Fruit fly (Drosophila melanogaster) whole organism, pupa: ENCODE results near the gene CG45084.

ENCODE experiments used
- CG14655 ChIP-seq: fragments of 200-800 bp; sonication (Bioruptor generic); optimal IDR thresholded peaks from 3 replicates; lab custom pipeline; 2017; ENCODE audit warnings: mild to moderate bottlenecking, missing biosample characterization, missing genetic modification reagents, missing genetic modification characterization
- CG15710 ChIP-seq: fragments of 200-800 bp; sonication (Bioruptor generic); optimal IDR thresholded peaks from 2 replicates; lab custom pipeline; 2018; ENCODE audit warnings: missing biosample characterization, mild to moderate bottlenecking, missing genetic modification characterization, moderate library complexity
- CG32121 ChIP-seq: fragments of 200-800 bp; sonication (Bioruptor generic); IDR thresholded peaks from 2 replicates; pipeline ENCODE4 v1.3.6; 2022; ENCODE audit warnings: missing biosample characterization, missing genetic modification characterization
- D1 ChIP-seq: fragments of 200-800 bp; sonication (Bioruptor generic); optimal IDR thresholded peaks from 2 replicates; lab custom pipeline; 2018; ENCODE audit warnings: missing biosample characterization, mild to moderate bottlenecking, missing genetic modification characterization, moderate library complexity
- EcR ChIP-seq: fragments of 200-800 bp; sonication (Bioruptor generic); optimal IDR thresholded peaks from 3 replicates; lab custom pipeline; 2019; ENCODE audit warnings: missing biosample characterization, missing genetic modification characterization, mild to moderate bottlenecking, moderate library complexity, missing genetic modification reagents
- Ets98B ChIP-seq: fragments of 200-800 bp; sonication (Bioruptor generic); IDR thresholded peaks from 2 replicates; pipeline ENCODE4 v1.3.6; 2022; ENCODE audit warnings: missing biosample characterization, missing genetic modification characterization
- Pif1A ChIP-seq: fragments of 200-800 bp; sonication (Bioruptor generic); optimal IDR thresholded peaks from 3 replicates; lab custom pipeline; 2016; ENCODE audit warnings: missing biosample characterization, missing genetic modification characterization

DNA sequence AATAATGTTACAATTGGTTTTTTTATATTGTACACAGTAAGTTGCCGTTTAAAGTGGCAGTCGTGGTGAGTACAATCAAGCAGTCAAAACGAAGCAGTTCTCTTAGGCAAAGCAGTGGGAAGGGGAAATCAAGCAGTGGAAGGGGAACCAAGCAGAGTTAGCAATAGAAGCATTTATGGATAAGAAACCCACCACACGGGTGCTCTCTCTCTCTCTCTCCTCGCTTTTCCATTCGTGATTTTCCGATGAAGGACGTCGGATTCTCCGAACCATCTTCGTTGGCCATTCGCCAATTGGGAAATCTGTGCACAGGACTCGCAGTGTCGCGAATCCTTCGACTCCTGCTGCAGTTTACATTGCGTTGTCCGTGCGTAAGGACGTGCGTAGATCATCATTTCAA, 7.8 kb downstream of the CG45084 start, which contains the start of gene beat-Ia:
- no peak for TF ChIP-seq CG14655 (GFP tag; lab: Kevin White, UChicago)
- TF ChIP-seq CG15710 (tag; lab: Kevin White, UChicago): no peak
- no peak for TF ChIP-seq EcR
- TF ChIP-seq D1 (tag; lab: Kevin White, UChicago): no peak
- no peak for TF ChIP-seq CG32121 (GFP tag; lab: Robert Waterston, UW)
- no peak for TF ChIP-seq Pif1A
- no peak for TF ChIP-seq Ets98B (GFP tag; lab: Robert Waterston, UW)
